Worm (Caenorhabditis elegans): ENCODE data around the gene R144.10.
A peak's percentile ranks its signal among the peaks of the same experiment; 100 is the strongest.

R144.10 gene

DNA sequence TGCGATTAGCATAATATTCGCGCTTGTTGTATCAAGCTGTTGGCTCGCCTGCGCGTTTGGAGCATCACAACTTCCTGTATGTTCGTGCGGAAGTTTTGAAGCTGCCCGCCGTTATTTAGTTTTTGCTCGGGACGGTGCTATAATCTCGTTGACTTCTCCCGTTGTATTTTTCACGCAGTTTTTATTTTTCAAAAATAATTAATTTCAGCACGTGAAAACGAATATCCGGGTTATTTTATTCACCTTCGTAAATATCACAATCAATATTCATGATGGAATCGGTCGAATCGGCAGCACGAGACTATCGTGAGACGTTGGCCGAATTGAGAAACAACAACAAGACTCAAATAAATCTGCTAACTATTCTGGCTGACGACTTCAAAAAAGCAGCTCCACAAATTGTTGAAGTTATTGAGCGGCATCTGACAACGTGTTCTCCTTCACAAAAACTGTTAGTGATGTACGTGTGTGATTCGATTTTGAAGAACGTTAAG lies 23.1 kb upstream of the R144.10 start (continued):
- TF ChIP-seq hmg-20 (GFP tag; IDR thresholded peaks at IDR 0.05) (0 out of 2 replicates have a peak, but pooled peaks have one; percentile 5), ztf-22 (GFP tag; optimal IDR thresholded peaks at IDR 0.05) (no peak), sptf-2 (GFP tag; optimal IDR thresholded peaks at IDR 0.05) (no peak), cebp-1 (GFP tag; IDR thresholded peaks at IDR 0.05) (no peak), cebp-1 (tag; optimal IDR thresholded peaks at IDR 0.05) (peak; percentile 49), egl-18 (GFP tag; IDR thresholded peaks at IDR 0.05) (no peak), bed-1 (GFP tag; IDR thresholded peaks at IDR 0.05) (no peak), atf-7 (tag; optimal IDR thresholded peaks at IDR 0.05) (peak; percentile 27), ceh-100 (GFP tag; IDR thresholded peaks at IDR 0.05) (no peak; the same call in 1 of the 2 replicates), F52B5.7 (tag; optimal IDR thresholded peaks at IDR 0.05) (peak; percentile 64), hsf-1 (GFP tag; IDR thresholded peaks at IDR 0.05) (no peak; the same call in 1 of the 2 replicates), hrde-1 (tag; optimal IDR thresholded peaks at IDR 0.05; ENCODE audit: borderline replicate concordance) (peak; percentile 58), madf-10 (tag; optimal IDR thresholded peaks at IDR 0.05) (peak; percentile 43), F37B4.10 (GFP tag; IDR thresholded peaks at IDR 0.05) (no peak), akir-1 (GFP tag; optimal IDR thresholded peaks at IDR 0.05) (no peak), sea-2 (GFP tag; IDR thresholded peaks at IDR 0.05) (no peak)

ce11 chrIII:5024393-5024964 lies 22.3 kb upstream of the R144.10 start, which contains the start of gene pcf-11:
Gene pcf-11 (plus strand): TSS chrIII:5024914.
- TF ChIP-seq Y95B8A.8 (GFP tag; IDR thresholded peaks at IDR 0.05) (no peak), madf-6 (GFP tag; IDR thresholded peaks at IDR 0.05) (no peak), tlf-1 (GFP tag; optimal IDR thresholded peaks at IDR 0.05) (peak; percentile 54), sdz-38 (tag; optimal IDR thresholded peaks at IDR 0.05) (no peak), lin-35 (GFP tag; optimal IDR thresholded peaks at IDR 0.05) (peak in 1 of 3 experiments; percentile 58), hrde-1 (tag; optimal IDR thresholded peaks at IDR 0.05; ENCODE audit: borderline replicate concordance) (no peak), fkh-3 (tag; optimal IDR thresholded peaks at IDR 0.05) (no peak), tbp1 (GFP tag; optimal IDR thresholded peaks at IDR 0.05) (peak; percentile 15), snpc-4 (GFP tag; optimal IDR thresholded peaks at IDR 0.05) (no peak), snpc-4 (tag; optimal IDR thresholded peaks at IDR 0.05) (peak in 2 of 4 experiments; percentile 17 to 31), nhr-27 (tag; optimal IDR thresholded peaks at IDR 0.05) (no peak), mcd-1 (GFP tag; IDR thresholded peaks at IDR 0.05) (peak; percentile 36; the same call in 1 of the 2 replicates), lin-54 (GFP tag; optimal IDR thresholded peaks at IDR 0.05) (peak; percentile 17), lsl-1 (GFP tag; optimal IDR thresholded peaks at IDR 0.05) (no peak), F37B4.10 (GFP tag; IDR thresholded peaks at IDR 0.05) (no peak), cebp-1 (GFP tag; IDR thresholded peaks at IDR 0.05) (no peak), cebp-1 (tag; optimal IDR thresholded peaks at IDR 0.05) (peak; percentile 47), nhr-80 (tag; optimal IDR thresholded peaks at IDR 0.05) (peak; percentile 24), sptf-2 (GFP tag; optimal IDR thresholded peaks at IDR 0.05) (no peak), ekl-4 (GFP tag; IDR thresholded peaks at IDR 0.05) (0 out of 2 replicates have a peak, but pooled peaks have one; percentile 20), him-1 (tag; optimal IDR thresholded peaks at IDR 0.05) (no peak), mes-4 (tag; optimal IDR thresholded peaks at IDR 0.05) (no peak), nhr-120 (GFP tag; IDR thresholded peaks at IDR 0.05) (no peak), F33H1.4 (GFP tag; IDR thresholded peaks at IDR 0.05) (peak; percentile 73), F39B2.1 (GFP tag; IDR thresholded peaks at IDR 0.05) (no peak), athp-1 (tag; optimal IDR thresholded peaks at IDR 0.05) (no peak), nfya-1 (tag; optimal IDR thresholded peaks at IDR 0.05; ENCODE audit: borderline replicate concordance, insufficient read depth) (no peak), hlh-12 (tag; optimal IDR thresholded peaks at IDR 0.05) (no peak), Y56A3A.18 (GFP tag; IDR thresholded peaks at IDR 0.05) (no peak), ceh-91 (GFP tag; IDR thresholded peaks at IDR 0.05) (no peak), dox-1 (GFP tag; IDR thresholded peaks at IDR 0.05) (no peak), ztf-22 (GFP tag; optimal IDR thresholded peaks at IDR 0.05) (no peak), F55B11.4 (tag; optimal IDR thresholded peaks at IDR 0.05; ENCODE audit: borderline replicate concordance, insufficient read depth) (no peak), let-607 (tag; optimal IDR thresholded peaks at IDR 0.05) (peak; percentile 33 to 36), hmg-20 (GFP tag; IDR thresholded peaks at IDR 0.05) (no peak), D2030.7 (GFP tag; IDR thresholded peaks at IDR 0.05) (no peak), hsf-1 (GFP tag; IDR thresholded peaks at IDR 0.05) (no peak)

Data from whole organism, young adult.